Worm (Caenorhabditis elegans) whole organism, midembryonic: ENCODE results near the gene F59A2.5.
"Not testable (repeated sequence)": the region's sequence is repeated elsewhere in the genome, so short reads cannot be mapped to it uniquely, and the experiment has no call there.

Source experiments
- T22C8.4 ChIP-seq: fragments of 200-800 bp; sonication (Bioruptor generic); IDR thresholded peaks from 2 replicates; pipeline ENCODE4 v1.3.6; 2022; ENCODE audit warnings: missing genetic modification characterization, missing compliant biosample characterization
- klf-2 ChIP-seq: fragments of 200-800 bp; sonication (Bioruptor generic); conservative IDR thresholded peaks from 2 replicates; pipeline ENCODE4 v1.3.6; 2022; ENCODE audit warnings: missing genetic modification reagents, missing genetic modification characterization, missing compliant biosample characterization
- tab-1 ChIP-seq: fragments of 200-800 bp; sonication (Bioruptor generic); IDR thresholded peaks from 2 replicates; pipeline ENCODE4 v1.3.6; 2022; ENCODE audit warnings: missing genetic modification characterization, missing compliant biosample characterization
- ztf-23 ChIP-seq: fragments of 200-800 bp; sonication (Bioruptor generic); IDR thresholded peaks from 2 replicates; pipeline ENCODE4 v1.3.6; 2022; ENCODE audit warnings: missing genetic modification reagents, missing genetic modification characterization, missing compliant biosample characterization
- ztf-29 ChIP-seq: fragments of 200-800 bp; sonication (Bioruptor generic); IDR thresholded peaks from 2 replicates; pipeline ENCODE4 v1.3.6; 2022; ENCODE audit warnings: missing genetic modification reagents, missing genetic modification characterization, missing compliant biosample characterization

DNA sequence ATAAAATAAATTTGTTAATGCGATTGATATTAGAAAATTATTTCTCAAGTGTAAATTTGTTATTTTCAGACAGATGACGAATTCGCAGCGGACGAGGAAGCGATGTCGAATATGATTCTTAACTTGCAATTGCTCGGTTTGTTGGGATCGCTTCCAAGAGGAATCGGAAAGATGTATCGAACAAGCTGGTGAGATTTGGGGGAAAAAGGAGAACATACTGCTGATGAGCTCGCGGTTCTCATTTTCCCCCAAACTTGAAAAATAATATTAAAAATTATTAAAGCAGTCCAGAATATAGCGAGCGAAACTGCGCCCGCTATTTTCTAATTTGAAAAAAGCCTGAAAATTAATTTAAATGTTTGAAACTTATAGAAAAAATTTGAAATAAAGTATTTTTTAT is 48.8 kb downstream of the F59A2.5 start, which contains the start of gene C34C12.2:
- not testable (repeated sequence) for TF ChIP-seq ztf-29 (GFP tag; lab: Robert Waterston, UW); tab-1 (GFP tag; lab: Robert Waterston, UW); T22C8.4; ztf-23 (GFP tag; lab: Robert Waterston, UW); klf-2
